Fruit fly (Drosophila melanogaster): ENCODE results near the gene bsk.

DNA sequence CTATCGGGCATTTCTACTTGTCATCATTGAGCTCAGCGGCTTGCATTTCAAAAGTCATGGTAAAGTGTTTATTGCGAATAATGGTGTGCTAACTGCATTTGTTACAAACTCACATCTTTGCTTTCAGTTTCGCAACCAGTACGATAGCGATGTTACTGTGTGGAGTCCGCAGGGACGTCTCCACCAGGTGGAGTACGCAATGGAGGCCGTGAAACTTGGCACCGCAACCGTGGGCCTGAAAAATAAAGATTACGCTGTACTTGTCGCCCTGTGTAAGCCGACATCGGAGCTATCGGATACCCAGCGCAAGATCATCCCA is 29.0 kb downstream of the bsk start:
- TF ChIP-seq CG17806 (tag; optimal IDR thresholded peaks at IDR 0.05) (no peak), Pif1A (GFP tag; optimal IDR thresholded peaks at IDR 0.05) (no peak), EcR (GFP tag; optimal IDR thresholded peaks at IDR 0.05) (no peak), CG32121 (GFP tag; IDR thresholded peaks at IDR 0.05) (no peak), CG8301 (tag; optimal IDR thresholded peaks at IDR 0.05) (no peak), CG4496 (GFP tag; IDR thresholded peaks at IDR 0.05) (no peak), CG15710 (tag; optimal IDR thresholded peaks at IDR 0.05) (no peak), CG10348 (GFP tag; IDR thresholded peaks at IDR 0.05) (no peak), gl (tag; optimal IDR thresholded peaks at IDR 0.05) (no peak), D1 (tag; optimal IDR thresholded peaks at IDR 0.05) (no peak), CG14655 (GFP tag; optimal IDR thresholded peaks at IDR 0.05) (no peak), fd96Ca (GFP tag; IDR thresholded peaks at IDR 0.05) (no peak)
